Worm (Caenorhabditis elegans) whole organism, L3 larva: Measurements from ENCODE around the gene B0218.5.

Experiments used
- ceh-82 ChIP-seq: fragments of 150-350 bp; optimal IDR thresholded peaks from 2 replicates; lab custom pipeline; 2014; ENCODE audit warnings: missing biosample characterization, missing genetic modification characterization
- egl-27 ChIP-seq: sonication (generic microtip); optimal IDR thresholded peaks from 4 replicates; lab custom pipeline; 2017; ENCODE audit warnings: missing biosample characterization, missing genetic modification reagents, missing genetic modification characterization
- snpc-4 ChIP-seq: fragments of 150-350 bp; optimal IDR thresholded peaks from 2 replicates; lab custom pipeline; 2014; ENCODE audit warnings: missing biosample characterization, missing genetic modification characterization
- unc-62 ChIP-seq: fragments of 150-350 bp; sonication (generic microtip); optimal IDR thresholded peaks from 4 replicates; lab custom pipeline; 2014; ENCODE audit warnings: missing biosample characterization, missing genetic modification reagents, missing genetic modification characterization

ce11 chrIV:8113161-8113560 is 43.9 kb downstream of the B0218.5 start, which contains the start of gene Y42H9AR.1:
- TF ChIP-seq egl-27 (tag; lab: Kevin White, UChicago) (no peak), ceh-82 (tag; lab: Kevin White, UChicago) (no peak), snpc-4 (tag; lab: Kevin White, UChicago) (no peak), unc-62 (no peak)
